Fruit fly (Drosophila melanogaster): ENCODE results near the gene Gr28a.

- no peak for TF ChIP-seq psq (optimal IDR thresholded peaks at IDR 0.05)
- TF ChIP-seq pan (optimal IDR thresholded peaks at IDR 0.05): no peak
Observed at dm6 chr2L:7491902-7492301, 37.9 kb upstream of the Gr28a start.

All from whole organism.